Fruit fly (Drosophila melanogaster) whole organism, embryonic: ENCODE results near the gene CG4382.

ENCODE experiments used
- Atf-2 ChIP-seq: fragments of 200-800 bp; sonication (Bioruptor generic); optimal IDR thresholded peaks from 2 replicates; lab custom pipeline; 2016; ENCODE audit warnings: missing biosample characterization, missing genetic modification characterization
- Bdp1 ChIP-seq: fragments of 200-800 bp; sonication (Bioruptor generic); optimal IDR thresholded peaks from 3 replicates; lab custom pipeline; 2016; ENCODE audit warnings: missing biosample characterization, missing genetic modification characterization
- CG10209 ChIP-seq: fragments of 200-800 bp; sonication (Bioruptor generic); optimal IDR thresholded peaks from 3 replicates; lab custom pipeline; 2017; ENCODE audit warnings: missing biosample characterization, mild to moderate bottlenecking, missing genetic modification characterization, missing genetic modification reagents
- CG10274 ChIP-seq: fragments of 200-800 bp; sonication (Bioruptor generic); optimal IDR thresholded peaks from 3 replicates; lab custom pipeline; 2017; ENCODE audit warnings: missing biosample characterization, mild to moderate bottlenecking, missing genetic modification characterization
- CG11093 ChIP-seq: fragments of 200-800 bp; sonication (Bioruptor generic); IDR thresholded peaks from 3 replicates; pipeline ENCODE4 v1.3.6; 2022; ENCODE audit warnings: missing biosample characterization, missing genetic modification characterization
- CG11723 ChIP-seq: fragments of 200-800 bp; sonication (Bioruptor generic); optimal IDR thresholded peaks from 2 replicates; lab custom pipeline; 2017; ENCODE audit warnings: missing biosample characterization, mild to moderate bottlenecking, missing genetic modification characterization
- CG14441 ChIP-seq: fragments of 200-800 bp; sonication (Bioruptor generic); IDR thresholded peaks from 2 replicates; pipeline ENCODE4 v1.3.6; 2022; ENCODE audit warnings: missing biosample characterization, missing genetic modification characterization
- CG14667 ChIP-seq: fragments of 200-800 bp; sonication (Bioruptor generic); IDR thresholded peaks from 2 replicates; pipeline ENCODE4 v1.3.6; 2022; ENCODE audit warnings: missing biosample characterization, missing genetic modification characterization
- CG14860 ChIP-seq: fragments of 200-800 bp; sonication (Bioruptor generic); IDR thresholded peaks from 3 replicates; pipeline ENCODE4 v1.3.6; 2022; ENCODE audit warnings: missing biosample characterization, missing genetic modification characterization; ENCODE audit not compliant: partially characterized antibody
- CG17802 ChIP-seq: fragments of 200-800 bp; sonication (Bioruptor generic); optimal IDR thresholded peaks from 2 replicates; lab custom pipeline; 2018; ENCODE audit warnings: missing biosample characterization, mild to moderate bottlenecking, missing genetic modification characterization, moderate library complexity
- CG32532 ChIP-seq: fragments of 200-800 bp; sonication (Bioruptor generic); IDR thresholded peaks from 2 replicates; pipeline ENCODE4 v1.3.6; 2022; ENCODE audit warnings: missing biosample characterization, missing genetic modification characterization
- CG33213 ChIP-seq: fragments of 200-800 bp; sonication (Bioruptor generic); optimal IDR thresholded peaks from 3 replicates; lab custom pipeline; 2016; ENCODE audit warnings: missing biosample characterization, missing genetic modification characterization
- CG43689 ChIP-seq: fragments of 200-800 bp; sonication (Bioruptor generic); IDR thresholded peaks from 2 replicates; pipeline ENCODE4 v1.3.6; 2022; ENCODE audit warnings: missing biosample characterization, missing genetic modification characterization
- CG4820 ChIP-seq: fragments of 200-800 bp; sonication (Bioruptor generic); optimal IDR thresholded peaks from 3 replicates; lab custom pipeline; 2016; ENCODE audit warnings: missing biosample characterization, missing genetic modification characterization
- CG7271 ChIP-seq: fragments of 200-800 bp; sonication (Bioruptor generic); optimal IDR thresholded peaks from 2 replicates; lab custom pipeline; 2018; ENCODE audit warnings: missing biosample characterization, mild to moderate bottlenecking, missing genetic modification characterization, moderate library complexity
- CG7357 ChIP-seq: fragments of 200-800 bp; sonication (Bioruptor generic); IDR thresholded peaks from 3 replicates; pipeline ENCODE4 v1.3.6; 2022; ENCODE audit warnings: missing biosample characterization, missing genetic modification characterization
- CG7556 ChIP-seq: fragments of 200-800 bp; sonication (Bioruptor generic); optimal IDR thresholded peaks from 2 replicates; lab custom pipeline; 2017; ENCODE audit warnings: missing biosample characterization, mild to moderate bottlenecking, missing genetic modification characterization
- CG8290 ChIP-seq, 3 experiments: fragments of 200-800 bp; sonication (Bioruptor generic); optimal IDR thresholded peaks; 2 replicates each; lab custom pipeline; 2016 to 2019; ENCODE audit warnings: missing biosample characterization in 3 of 3, missing genetic modification characterization in 3 of 3, mild to moderate bottlenecking in 2 of 3, moderate library complexity in 1 of 3
- CG9437 ChIP-seq: fragments of 200-800 bp; sonication (Bioruptor generic); optimal IDR thresholded peaks from 2 replicates; lab custom pipeline; 2018; ENCODE audit warnings: missing biosample characterization, mild to moderate bottlenecking, missing genetic modification characterization
- CG9932 ChIP-seq: fragments of 200-800 bp; sonication (Bioruptor generic); IDR thresholded peaks from 2 replicates; pipeline ENCODE4 v1.3.6; 2022; ENCODE audit warnings: missing biosample characterization, missing genetic modification characterization
- Dref ChIP-seq: fragments of 200-800 bp; sonication (Bioruptor generic); IDR thresholded peaks from 2 replicates; pipeline ENCODE4 v1.3.6; 2022; ENCODE audit warnings: missing biosample characterization, missing genetic modification characterization
- ERR ChIP-seq: fragments of 200-800 bp; sonication (Bioruptor generic); optimal IDR thresholded peaks from 2 replicates; lab custom pipeline; 2016; ENCODE audit warnings: missing biosample characterization, missing genetic modification characterization
- HLH3B ChIP-seq: fragments of 200-800 bp; sonication (Bioruptor generic); IDR thresholded peaks from 2 replicates; pipeline ENCODE4 v1.3.6; 2022; ENCODE audit warnings: missing biosample characterization, missing genetic modification characterization
- HLHmδ ChIP-seq: fragments of 200-800 bp; sonication (Bioruptor generic); optimal IDR thresholded peaks from 2 replicates; lab custom pipeline; 2018; ENCODE audit warnings: missing biosample characterization, mild to moderate bottlenecking, missing genetic modification characterization, moderate library complexity
- Kr ChIP-seq: fragments of 200-800 bp; sonication (Bioruptor generic); optimal IDR thresholded peaks from 2 replicates; lab custom pipeline; 2017; ENCODE audit warnings: missing biosample characterization, mild to moderate bottlenecking, missing genetic modification characterization
- Med ChIP-seq: fragments of 200-800 bp; sonication (Bioruptor generic); peaks from one replicate; lab custom pipeline; 2016; ENCODE audit warnings: missing biosample characterization, missing genetic modification characterization, mild to moderate bottlenecking, inconsistent platforms, moderate library complexity
- Nf-YA ChIP-seq: fragments of 200-800 bp; sonication (Bioruptor generic); IDR thresholded peaks from 2 replicates; pipeline ENCODE4 v1.3.6; 2022; ENCODE audit warnings: missing biosample characterization, missing genetic modification characterization
- Optix ChIP-seq: fragments of 200-800 bp; sonication (Bioruptor generic); IDR thresholded peaks from 3 replicates; pipeline ENCODE4 v1.3.6; 2022; ENCODE audit warnings: missing biosample characterization, missing genetic modification characterization
- Sin3A ChIP-seq: fragments of >200 bp; optimal IDR thresholded peaks from 2 replicates; lab custom pipeline; 2018
- Sox100B ChIP-seq: fragments of 200-800 bp; sonication (Bioruptor generic); optimal IDR thresholded peaks from 3 replicates; lab custom pipeline; 2018; ENCODE audit warnings: missing biosample characterization, mild to moderate bottlenecking, missing genetic modification characterization
- Ssrp ChIP-seq: fragments of 200-800 bp; sonication (Bioruptor generic); optimal IDR thresholded peaks from 2 replicates; lab custom pipeline; 2018; ENCODE audit warnings: missing biosample characterization, mild to moderate bottlenecking, missing genetic modification characterization, moderate library complexity
- Taf1 ChIP-seq: fragments of 200-800 bp; sonication (Bioruptor generic); IDR thresholded peaks from 2 replicates; pipeline ENCODE4 v1.3.6; 2022; ENCODE audit warnings: missing biosample characterization, missing genetic modification characterization
- ara ChIP-seq: fragments of 200-800 bp; sonication (Bioruptor generic); IDR thresholded peaks from 2 replicates; pipeline ENCODE4 v1.3.6; 2022; ENCODE audit warnings: missing biosample characterization, missing genetic modification characterization
- bowl ChIP-seq: fragments of 200-800 bp; sonication (Bioruptor generic); IDR thresholded peaks from 2 replicates; pipeline ENCODE4 v1.3.6; 2022; ENCODE audit warnings: missing biosample characterization, missing genetic modification characterization
- cad ChIP-seq: fragments of >200 bp; optimal IDR thresholded peaks from 2 replicates; lab custom pipeline; 2017; ENCODE audit warnings: missing biosample characterization, missing genetic modification characterization
- eve ChIP-seq, 2 experiments: fragments of >200 bp; optimal IDR thresholded peaks; 2 replicates each; lab custom pipeline; 2017; ENCODE audit warnings: missing biosample characterization in 2 of 2, missing genetic modification characterization in 2 of 2
- ewg ChIP-seq: fragments of 200-800 bp; sonication (Bioruptor generic); optimal IDR thresholded peaks from 3 replicates; lab custom pipeline; 2017; ENCODE audit warnings: mild to moderate bottlenecking, missing biosample characterization, missing genetic modification reagents, missing genetic modification characterization
- gem ChIP-seq: fragments of 200-800 bp; sonication (Bioruptor generic); optimal IDR thresholded peaks from 2 replicates; lab custom pipeline; 2019; ENCODE audit warnings: missing biosample characterization, mild to moderate bottlenecking, missing genetic modification characterization, moderate library complexity
- gro ChIP-seq: fragments of 200-800 bp; sonication (Bioruptor generic); optimal IDR thresholded peaks from 2 replicates; lab custom pipeline; 2016; ENCODE audit warnings: missing biosample characterization, missing genetic modification characterization
- gsb ChIP-seq: fragments of 200-800 bp; sonication (Bioruptor generic); IDR thresholded peaks from 2 replicates; pipeline ENCODE4 v1.3.6; 2022; ENCODE audit warnings: missing biosample characterization, missing genetic modification characterization
- inv ChIP-seq: fragments of 200-800 bp; sonication (Bioruptor generic); IDR thresholded peaks from 2 replicates; pipeline ENCODE4 v1.3.6; 2022; ENCODE audit warnings: missing biosample characterization, missing genetic modification characterization; ENCODE audit not compliant: partially characterized antibody
- lmd ChIP-seq: fragments of 200-800 bp; sonication (Bioruptor generic); IDR thresholded peaks from 2 replicates; pipeline ENCODE4 v1.3.6; 2022; ENCODE audit warnings: missing biosample characterization, missing genetic modification characterization
- maf-S ChIP-seq: fragments of 200-800 bp; sonication (Bioruptor generic); optimal IDR thresholded peaks from 2 replicates; lab custom pipeline; 2016; ENCODE audit warnings: missing biosample characterization, missing genetic modification characterization
- nerfin-2 ChIP-seq: fragments of 200-800 bp; sonication (Bioruptor generic); IDR thresholded peaks from 2 replicates; pipeline ENCODE4 v1.3.6; 2022; ENCODE audit warnings: missing biosample characterization, missing genetic modification characterization; ENCODE audit not compliant: partially characterized antibody
- pita ChIP-seq: fragments of 200-800 bp; sonication (Bioruptor generic); optimal IDR thresholded peaks from 2 replicates; lab custom pipeline; 2017; ENCODE audit warnings: missing biosample characterization, mild to moderate bottlenecking, missing genetic modification characterization
- ranshi ChIP-seq: fragments of 200-800 bp; sonication (Bioruptor generic); IDR thresholded peaks from 2 replicates; pipeline ENCODE4 v1.3.6; 2022; ENCODE audit warnings: missing biosample characterization, missing genetic modification characterization
- ro ChIP-seq: fragments of 200-800 bp; sonication (Bioruptor generic); IDR thresholded peaks from 2 replicates; pipeline ENCODE4 v1.3.6; 2022; ENCODE audit warnings: missing biosample characterization, missing genetic modification characterization
- sisA ChIP-seq: fragments of 200-800 bp; sonication (Bioruptor generic); IDR thresholded peaks from 2 replicates; pipeline ENCODE4 v1.3.6; 2022; ENCODE audit warnings: missing biosample characterization, missing genetic modification characterization
- tx ChIP-seq: fragments of 200-800 bp; sonication (Bioruptor generic); optimal IDR thresholded peaks from 2 replicates; lab custom pipeline; 2016; ENCODE audit warnings: missing biosample characterization, missing genetic modification characterization
- zfh2 ChIP-seq: fragments of 200-800 bp; sonication (Bioruptor generic); optimal IDR thresholded peaks from 2 replicates; lab custom pipeline; 2016; ENCODE audit warnings: missing biosample characterization, missing genetic modification characterization

Gene CG4382

dm6 chr2L:9568360-9569088, 32.1 kb downstream of the CG4382 start, which contains the start of gene brwl (continued):
- TF ChIP-seq cad (GFP tag; lab: Kevin White, UChicago) (no peak), CG14441 (GFP tag; lab: Robert Waterston, UW) (peak; percentile 98), CG10209 (GFP tag; lab: Kevin White, UChicago) (peak; percentile 99), ara (GFP tag; lab: Robert Waterston, UW) (peak; percentile 98), CG7556 (GFP tag; lab: Kevin White, UChicago) (peak; percentile 99), gsb (GFP tag; lab: Robert Waterston, UW) (peak; percentile 96), CG11723 (GFP tag; lab: Kevin White, UChicago) (peak; percentile 97), gro (GFP tag; lab: Kevin White, UChicago) (peak; percentile 97), eve (GFP tag; optimal IDR thresholded peaks at IDR 0.05; lab: Kevin White, UChicago) (peak; percentile 94 to 99), zfh2 (GFP tag; lab: Kevin White, UChicago) (peak; percentile 96), CG14860 (no peak), Ssrp (tag; lab: Kevin White, UChicago) (peak; percentile 99), pita (GFP tag; lab: Kevin White, UChicago) (no peak), Med (GFP tag; lab: Kevin White, UChicago) (peak; percentile 100), Dref (0 out of 2 replicates have a peak, but pooled peaks have one; percentile 26), Taf1 (GFP tag; lab: Robert Waterston, UW) (peak; percentile 96), Sox100B (GFP tag; lab: Kevin White, UChicago) (peak; percentile 99), Sin3A (lab: Kevin White, UChicago) (no peak), tx (peak; percentile 97), Nf-YA (GFP tag; lab: Robert Waterston, UW) (peak; percentile 97), CG9932 (GFP tag; lab: Robert Waterston, UW) (peak; percentile 96), ewg (peak; percentile 97), CG14667 (GFP tag; lab: Robert Waterston, UW) (peak; percentile 98), HLHmδ (peak; percentile 85), ERR (GFP tag; lab: Kevin White, UChicago) (peak; percentile 96), Optix (GFP tag; lab: Robert Waterston, UW) (peak; percentile 93; the same call in 2 of the 3 replicates), inv (GFP tag; lab: Robert Waterston, UW) (no peak), CG10274 (GFP tag; lab: Kevin White, UChicago) (peak; percentile 93), Kr (GFP tag; lab: Kevin White, UChicago) (peak; percentile 88), CG33213 (GFP tag; lab: Kevin White, UChicago) (peak; percentile 97), nerfin-2 (GFP tag; lab: Robert Waterston, UW) (no peak), gem (tag; lab: Kevin White, UChicago) (peak; percentile 100), CG8290 (GFP tag; optimal IDR thresholded peaks at IDR 0.05; lab: Kevin White, UChicago) (peak; percentile 99), CG8290 (tag; optimal IDR thresholded peaks at IDR 0.05; lab: Kevin White, UChicago) (peak; percentile 92 to 93), CG11093 (GFP tag; lab: Robert Waterston, UW) (peak; percentile 97), CG32532 (GFP tag; lab: Robert Waterston, UW) (peak; percentile 98), maf-S (peak; percentile 98), CG9437 (GFP tag; lab: Kevin White, UChicago) (peak; percentile 96), HLH3B (GFP tag; lab: Robert Waterston, UW) (peak; percentile 98), Bdp1 (GFP tag; lab: Kevin White, UChicago) (peak; percentile 94), ranshi (GFP tag; lab: Robert Waterston, UW) (peak; percentile 98), CG4820 (GFP tag; lab: Kevin White, UChicago) (peak; percentile 98), Atf-2 (GFP tag; lab: Kevin White, UChicago) (peak; percentile 98), CG17802 (tag; lab: Kevin White, UChicago) (peak; percentile 87), CG7271 (peak; percentile 97), CG7357 (GFP tag; lab: Robert Waterston, UW) (peak; percentile 95), CG43689 (GFP tag; lab: Robert Waterston, UW) (peak; percentile 93), bowl (GFP tag; lab: Robert Waterston, UW) (peak; percentile 94), ro (peak; percentile 94), lmd (GFP tag; lab: Robert Waterston, UW) (peak; percentile 99), sisA (GFP tag; lab: Robert Waterston, UW) (peak; percentile 99)
